Worm (Caenorhabditis elegans): Measurements from ENCODE around the gene R12C12.9.
"Not testable (repeated sequence)": the region's sequence is repeated elsewhere in the genome, so short reads cannot be mapped to it uniquely, and the experiment has no call there.

Gene R12C12.9

DNA sequence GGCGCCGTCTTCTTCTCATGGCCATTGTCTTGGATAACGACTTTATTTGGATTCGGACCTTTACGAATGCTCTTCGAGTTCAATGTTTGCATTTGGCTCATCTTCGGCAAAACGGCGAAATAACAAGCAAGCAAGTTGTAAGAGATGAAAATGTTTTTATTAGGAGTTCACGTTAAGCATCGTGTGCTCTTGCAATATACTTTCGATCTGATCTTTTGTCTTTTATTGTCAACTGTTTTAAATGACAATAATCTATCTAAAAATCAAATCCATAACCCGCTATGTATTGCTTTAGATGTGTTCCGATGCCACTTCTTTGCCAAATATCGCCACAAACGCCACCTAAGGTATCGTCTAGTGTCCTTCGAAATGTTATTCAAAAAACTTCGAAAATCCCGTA is 8.4 kb downstream of the R12C12.9 start, which contains the start of gene ZK84.5:
TSS of gene ZK84.5 (minus strand) at position 101 of the 400 bp plus-strand sequence.
- TF ChIP-seq Y67H2A.10 (GFP tag; conservative IDR thresholded peaks at IDR 0.05) (no peak), egrh-3 (GFP tag; IDR thresholded peaks at IDR 0.05) (no peak), sea-2 (GFP tag; IDR thresholded peaks at IDR 0.05) (no peak), egl-18 (GFP tag; IDR thresholded peaks at IDR 0.05) (no peak), ztf-22 (GFP tag; optimal IDR thresholded peaks at IDR 0.05) (no peak), nhr-120 (GFP tag; IDR thresholded peaks at IDR 0.05) (no peak), chd-7 (tag; optimal IDR thresholded peaks at IDR 0.05) (no peak), nhr-90 (tag; optimal IDR thresholded peaks at IDR 0.05) (no peak), atf-7 (tag; optimal IDR thresholded peaks at IDR 0.05) (no peak), snpc-1.1 (tag; optimal IDR thresholded peaks at IDR 0.05; ENCODE audit: insufficient read depth) (no peak), egl-44 (GFP tag; IDR thresholded peaks at IDR 0.05) (no peak), F49E8.2 (tag; optimal IDR thresholded peaks at IDR 0.05; ENCODE audit: insufficient read depth) (no peak), Y79H2A.3 (GFP tag; conservative IDR thresholded peaks at IDR 0.05) (no peak), cebp-2 (GFP tag; IDR thresholded peaks at IDR 0.05) (no peak), hmg-1.2 (GFP tag; IDR thresholded peaks at IDR 0.05) (no peak), efl-1 (GFP tag; optimal IDR thresholded peaks at IDR 0.05) (no peak), ceh-27 (GFP tag; optimal IDR thresholded peaks at IDR 0.05) (no peak), madf-6 (GFP tag; IDR thresholded peaks at IDR 0.05) (no peak)

- TF ChIP-seq nhr-27 (tag; optimal IDR thresholded peaks at IDR 0.05); mcd-1 (GFP tag; IDR thresholded peaks at IDR 0.05); zfh-2 (GFP tag; conservative IDR thresholded peaks at IDR 0.05): not testable (repeated sequence)
Measured at ce11 chrII:6014057-6014456, 10.7 kb downstream of the R12C12.9 start, which contains the start of gene ZK84.2. Gene ZK84.2, plus strand, starts transcription at chrII:6014357.

DNA sequence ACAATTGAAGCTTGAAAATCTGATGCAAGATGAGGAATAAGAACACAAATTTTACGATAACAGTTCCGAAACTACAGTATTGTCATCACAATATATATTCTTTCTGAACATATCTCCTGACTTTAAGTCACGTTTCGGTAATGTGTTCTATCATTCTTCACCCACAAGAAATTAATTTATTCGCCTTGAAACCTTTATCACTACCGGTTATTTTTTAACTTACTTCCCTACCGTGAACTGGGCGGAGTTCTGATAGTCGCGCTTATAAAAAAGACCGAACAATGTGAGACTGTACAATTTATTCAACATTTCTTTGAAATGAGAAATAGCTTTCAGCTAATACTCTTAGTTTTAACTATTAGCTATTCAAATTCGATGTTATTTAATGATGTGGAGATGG is 14.2 kb downstream of the R12C12.9 start, which contains the start of gene ins-20:
TSS of gene ins-20 (plus strand) at position 301 of the 400 bp plus-strand sequence.
- TF ChIP-seq ztf-26 (tag; optimal IDR thresholded peaks at IDR 0.05) (no peak), D2030.7 (GFP tag; IDR thresholded peaks at IDR 0.05) (no peak), hmg-20 (GFP tag; IDR thresholded peaks at IDR 0.05) (no peak), mcd-1 (GFP tag; IDR thresholded peaks at IDR 0.05) (no peak), Y53F4B.3 (GFP tag; IDR thresholded peaks at IDR 0.05) (no peak), ztf-25 (GFP tag; IDR thresholded peaks at IDR 0.05) (no peak), zim-3 (tag; optimal IDR thresholded peaks at IDR 0.05) (no peak)

- not testable (repeated sequence) for TF ChIP-seq hmg-1.2 (GFP tag; IDR thresholded peaks at IDR 0.05); lir-1 (GFP tag; conservative IDR thresholded peaks at IDR 0.05); unc-62 (GFP tag; optimal IDR thresholded peaks at IDR 0.05)
Measured at ce11 chrII:6008887-6009286, 15.9 kb downstream of the R12C12.9 start, which contains the start of gene ZK84.4. Gene ZK84.4, minus strand, starts transcription at chrII:6008987.

DNA sequence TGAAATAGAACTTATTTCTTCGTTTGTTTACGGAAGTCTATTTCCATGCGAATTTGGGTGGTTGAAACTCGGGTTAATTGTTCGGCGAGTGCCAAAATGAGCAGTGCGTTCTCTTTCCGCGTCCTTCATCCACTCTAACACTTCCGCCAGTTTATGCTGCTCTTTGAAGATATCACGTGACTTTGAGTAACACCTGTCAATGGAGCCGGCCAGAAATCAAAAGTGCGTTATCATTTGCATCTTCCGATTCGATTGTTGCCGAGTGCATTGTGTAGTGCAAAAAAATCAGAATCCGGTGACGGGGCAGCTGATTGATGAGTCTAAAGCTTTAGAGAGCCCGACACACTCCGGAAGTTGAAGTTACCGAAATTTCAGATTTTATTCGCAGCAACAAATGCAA is 23.8 kb downstream of the R12C12.9 start:
- no peak for TF ChIP-seq lir-1 (GFP tag; conservative IDR thresholded peaks at IDR 0.05)

DNA sequence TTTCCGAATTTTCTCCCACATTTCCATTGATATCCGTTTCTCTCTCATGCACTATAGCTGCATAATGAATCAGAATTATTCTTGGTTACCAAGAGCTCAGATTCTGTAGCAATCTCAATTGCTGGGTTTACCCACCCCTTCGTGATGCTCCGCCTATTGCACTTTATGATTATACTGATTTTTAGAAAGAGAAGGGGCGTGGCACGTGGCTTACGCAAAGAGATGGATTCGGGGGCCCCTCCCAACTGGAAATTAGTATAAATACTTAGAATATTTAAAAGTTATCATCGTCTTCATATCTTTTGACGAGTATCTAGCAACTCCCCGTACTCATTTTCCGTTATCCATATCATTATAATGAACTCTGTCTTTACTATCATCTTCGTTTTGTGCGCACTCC is 24.6 kb downstream of the R12C12.9 start, which contains the start of gene ins-6:
TSS of gene ins-6 (plus strand) at position 301 of the 400 bp plus-strand sequence.
- TF ChIP-seq madf-10 (tag; optimal IDR thresholded peaks at IDR 0.05) (no peak), ztf-26 (tag; optimal IDR thresholded peaks at IDR 0.05) (no peak), aptf-2 (GFP tag; conservative IDR thresholded peaks at IDR 0.05) (no peak), ceh-40 (GFP tag; IDR thresholded peaks at IDR 0.05) (no peak), attf-3 (GFP tag; conservative IDR thresholded peaks at IDR 0.05) (no peak), bed-1 (GFP tag; IDR thresholded peaks at IDR 0.05) (no peak), B0336.3 (GFP tag; IDR thresholded peaks at IDR 0.05) (no peak), F39B2.1 (GFP tag; IDR thresholded peaks at IDR 0.05) (no peak)

Data from whole organism, young adult.